Worm (Caenorhabditis elegans) whole organism, young adult: ENCODE measurements around the gene F37A8.1.
A peak's percentile ranks its signal among the peaks of the same experiment; 100 is the strongest.

Source experiments
- B0336.3 ChIP-seq: fragments of 200-800 bp; sonication (Bioruptor generic); IDR thresholded peaks from 2 replicates; pipeline ENCODE4 v1.3.6; 2022; ENCODE audit warnings: missing genetic modification characterization, missing compliant biosample characterization
- C17E4.6 ChIP-seq: fragments of 200-800 bp; sonication (Bioruptor generic); IDR thresholded peaks from 2 replicates; pipeline ENCODE4 v1.3.6; 2022; ENCODE audit warnings: missing genetic modification reagents, missing genetic modification characterization, missing compliant biosample characterization
- F52B5.7 ChIP-seq: sonication (generic microtip); optimal IDR thresholded peaks from 2 replicates; lab custom pipeline; 2016; ENCODE audit warnings: mild to moderate bottlenecking, missing genetic modification characterization, missing compliant biosample characterization
- F57C9.4 ChIP-seq: sonication (generic microtip); optimal IDR thresholded peaks from 2 replicates; lab custom pipeline; 2017; ENCODE audit warnings: mild to moderate bottlenecking, missing genetic modification characterization, missing compliant biosample characterization
- K11D2.4 ChIP-seq: fragments of 200-800 bp; sonication (Bioruptor generic); IDR thresholded peaks from 2 replicates; pipeline ENCODE4 v1.3.6; 2022; ENCODE audit warnings: missing genetic modification reagents, missing genetic modification characterization, missing compliant biosample characterization
- Y53F4B.3 ChIP-seq: fragments of 200-800 bp; sonication (Bioruptor generic); IDR thresholded peaks from 2 replicates; pipeline ENCODE4 v1.3.6; 2022; ENCODE audit warnings: missing genetic modification reagents, missing genetic modification characterization, missing compliant biosample characterization
- Y53G8AR.9 ChIP-seq: fragments of 200-800 bp; sonication (Bioruptor generic); conservative IDR thresholded peaks from 2 replicates; pipeline ENCODE4 v1.3.6; 2022; ENCODE audit warnings: missing genetic modification reagents, missing genetic modification characterization, missing compliant biosample characterization
- Y56A3A.18 ChIP-seq: fragments of 200-800 bp; sonication (Bioruptor generic); IDR thresholded peaks from 2 replicates; pipeline ENCODE4 v1.3.6; 2022; ENCODE audit warnings: missing genetic modification reagents, missing genetic modification characterization, missing compliant biosample characterization
- ZK185.1 ChIP-seq: sonication (generic microtip); optimal IDR thresholded peaks from 2 replicates; lab custom pipeline; 2016; ENCODE audit warnings: mild to moderate bottlenecking, missing genetic modification characterization, missing compliant biosample characterization; ENCODE audit not compliant: poor library complexity, severe bottlenecking
- akir-1 ChIP-seq: fragments of 200-800 bp; sonication (Bioruptor generic); optimal IDR thresholded peaks from 2 replicates; lab custom pipeline; 2018; ENCODE audit warnings: mild to moderate bottlenecking, missing genetic modification characterization, moderate library complexity, missing compliant biosample characterization
- ama-1 ChIP-seq, 3 experiments: fragments of 150-350 bp in 1 of 3; sonication (generic microtip) in 2 of 3; optimal IDR thresholded peaks; 2 replicates each; lab custom pipeline; 2014 to 2018; ENCODE audit warnings: missing biosample characterization in 2 of 3, missing genetic modification characterization in 2 of 3, missing genetic modification reagents in 2 of 3
- atf-7 ChIP-seq: sonication (generic microtip); optimal IDR thresholded peaks from 2 replicates; lab custom pipeline; 2017; ENCODE audit warnings: mild to moderate bottlenecking, missing genetic modification characterization, missing compliant biosample characterization
- athp-1 ChIP-seq: sonication (generic microtip); optimal IDR thresholded peaks from 2 replicates; lab custom pipeline; 2017; ENCODE audit warnings: mild to moderate bottlenecking, missing genetic modification characterization, missing compliant biosample characterization
- attf-5 ChIP-seq: fragments of 200-800 bp; sonication (Bioruptor generic); optimal IDR thresholded peaks from 2 replicates; lab custom pipeline; 2018; ENCODE audit warnings: mild to moderate bottlenecking, missing genetic modification characterization, missing compliant biosample characterization
- attf-6 ChIP-seq: fragments of 200-800 bp; sonication (Bioruptor generic); IDR thresholded peaks from 2 replicates; pipeline ENCODE4 v1.3.6; 2022; ENCODE audit warnings: missing genetic modification reagents, missing genetic modification characterization, missing compliant biosample characterization
- bed-1 ChIP-seq: fragments of 200-800 bp; sonication (Bioruptor generic); IDR thresholded peaks from 2 replicates; pipeline ENCODE4 v1.3.6; 2022; ENCODE audit warnings: missing genetic modification reagents, missing genetic modification characterization, missing compliant biosample characterization
- cebp-1 ChIP-seq, 2 experiments: fragments of 200-800 bp in 1 of 2; sonication (Bioruptor generic) in 1 of 2; sonication (generic microtip) in 1 of 2; IDR thresholded peaks in 1 of 2; optimal IDR thresholded peaks in 1 of 2; 2 replicates each; pipeline versions ENCODE4 v1.3.6 to Lab custom; 2017 to 2022; ENCODE audit warnings: missing compliant biosample characterization in 2 of 2, missing genetic modification characterization in 2 of 2, mild to moderate bottlenecking in 1 of 2, missing genetic modification reagents in 1 of 2, moderate library complexity in 1 of 2
- ceh-79 ChIP-seq: sonication (generic microtip); optimal IDR thresholded peaks from 2 replicates; lab custom pipeline; 2017; ENCODE audit warnings: mild to moderate bottlenecking, missing genetic modification characterization, missing compliant biosample characterization
- die-1 ChIP-seq: sonication (generic microtip); optimal IDR thresholded peaks from 2 replicates; lab custom pipeline; 2016; ENCODE audit warnings: missing genotype, mild to moderate bottlenecking, missing genetic modification characterization, missing compliant biosample characterization
- egl-44 ChIP-seq: fragments of 200-800 bp; sonication (Bioruptor generic); IDR thresholded peaks from 2 replicates; pipeline ENCODE4 v1.3.6; 2022; ENCODE audit warnings: missing genetic modification reagents, missing genetic modification characterization, missing compliant biosample characterization
- ekl-4 ChIP-seq: fragments of 200-800 bp; sonication (Bioruptor generic); IDR thresholded peaks from 2 replicates; pipeline ENCODE4 v1.3.6; 2022; ENCODE audit warnings: missing genetic modification reagents, missing genetic modification characterization, missing compliant biosample characterization
- fkh-3 ChIP-seq: sonication (generic microtip); optimal IDR thresholded peaks from 2 replicates; lab custom pipeline; 2016; ENCODE audit warnings: mild to moderate bottlenecking, missing genetic modification characterization, missing compliant biosample characterization
- him-1 ChIP-seq: sonication (generic microtip); optimal IDR thresholded peaks from 2 replicates; lab custom pipeline; 2016; ENCODE audit warnings: missing genotype, missing genetic modification reagents, missing genetic modification characterization, missing compliant biosample characterization
- hlh-26 ChIP-seq: fragments of 200-800 bp; sonication (Bioruptor generic); conservative IDR thresholded peaks from 2 replicates; pipeline ENCODE4 v1.3.6; 2022; ENCODE audit warnings: missing genetic modification reagents, missing genetic modification characterization, missing compliant biosample characterization
- let-607 ChIP-seq, 2 experiments: fragments of 200-800 bp in 1 of 2; sonication (Bioruptor generic) in 1 of 2; sonication (generic microtip) in 1 of 2; optimal IDR thresholded peaks; 2 replicates each; lab custom pipeline; 2016 to 2018; ENCODE audit warnings: mild to moderate bottlenecking in 2 of 2, missing compliant biosample characterization in 2 of 2, missing genetic modification characterization in 2 of 2, moderate library complexity in 2 of 2, missing genotype in 1 of 2
- lin-40 ChIP-seq: sonication (generic microtip); optimal IDR thresholded peaks from 2 replicates; lab custom pipeline; 2016; ENCODE audit warnings: missing genetic modification characterization, mild to moderate bottlenecking, missing compliant biosample characterization, missing genotype, missing genetic modification reagents
- lsy-27 ChIP-seq: sonication (generic microtip); optimal IDR thresholded peaks from 2 replicates; lab custom pipeline; 2017; ENCODE audit warnings: missing genetic modification characterization, mild to moderate bottlenecking, missing compliant biosample characterization, antibody characterized with exemption, missing genotype, borderline replicate concordance; ENCODE audit not compliant: insufficient read depth
- madf-3 ChIP-seq: fragments of 200-800 bp; sonication (Bioruptor generic); IDR thresholded peaks from 2 replicates; pipeline ENCODE4 v1.3.6; 2022; ENCODE audit warnings: missing genetic modification reagents, missing genetic modification characterization, missing compliant biosample characterization
- mcd-1 ChIP-seq: fragments of 200-800 bp; sonication (Bioruptor generic); IDR thresholded peaks from 2 replicates; pipeline ENCODE4 v1.3.6; 2022; ENCODE audit warnings: missing genetic modification reagents, missing genetic modification characterization, missing compliant biosample characterization
- nfyb-1 ChIP-seq: fragments of 200-800 bp; sonication (Bioruptor generic); IDR thresholded peaks from 2 replicates; pipeline ENCODE4 v1.3.6; 2022; ENCODE audit warnings: missing genetic modification reagents, missing genetic modification characterization, missing compliant biosample characterization
- pha-4 ChIP-seq: fragments of 150-350 bp; sonication (generic microtip); optimal IDR thresholded peaks from 2 replicates; lab custom pipeline; 2014; ENCODE audit warnings: missing biosample characterization, missing genetic modification reagents, missing genetic modification characterization
- repo-1 ChIP-seq: sonication (generic microtip); optimal IDR thresholded peaks from 2 replicates; lab custom pipeline; 2017; ENCODE audit warnings: mild to moderate bottlenecking, missing genetic modification characterization, missing compliant biosample characterization
- rpc-1 ChIP-seq, 2 experiments: fragments of 150-350 bp in 1 of 2; sonication (generic microtip) in 1 of 2; optimal IDR thresholded peaks; 2 replicates each; lab custom pipeline; 2014 to 2018; ENCODE audit warnings: missing biosample characterization in 1 of 2, missing genetic modification characterization in 1 of 2, missing genetic modification reagents in 1 of 2, missing genotype in 1 of 2
- sdz-38 ChIP-seq: sonication (generic microtip); optimal IDR thresholded peaks from 2 replicates; lab custom pipeline; 2016; ENCODE audit warnings: missing genotype, missing genetic modification characterization, missing compliant biosample characterization
- snpc-3.4 ChIP-seq: sonication (generic microtip); optimal IDR thresholded peaks from 2 replicates; lab custom pipeline; 2017; ENCODE audit warnings: missing genetic modification characterization, mild to moderate bottlenecking, missing compliant biosample characterization, antibody characterized with exemption, moderate library complexity, missing genotype, missing genetic modification reagents
- snpc-4 ChIP-seq, 5 experiments: fragments of 150-350 bp in 1 of 5; sonication (generic microtip) in 4 of 5; optimal IDR thresholded peaks; 2 replicates each; lab custom pipeline; 2014 to 2018; ENCODE audit warnings: missing genetic modification characterization in 5 of 5, missing biosample characterization in 3 of 5, antibody characterized with exemption in 2 of 5, mild to moderate bottlenecking in 2 of 5, missing compliant biosample characterization in 2 of 5, missing genotype in 2 of 5, moderate library complexity in 2 of 5, missing genetic modification reagents in 1 of 5
- tbx-9 ChIP-seq: sonication (generic microtip); optimal IDR thresholded peaks from 2 replicates; lab custom pipeline; 2016; ENCODE audit warnings: borderline replicate concordance, missing genetic modification characterization, inconsistent platforms, missing compliant biosample characterization
- tlf-1 ChIP-seq: fragments of 200-800 bp; sonication (Bioruptor generic); optimal IDR thresholded peaks from 2 replicates; lab custom pipeline; 2018; ENCODE audit warnings: mild to moderate bottlenecking, missing genetic modification characterization, missing compliant biosample characterization
- ztf-22 ChIP-seq: fragments of 200-800 bp; sonication (Bioruptor generic); optimal IDR thresholded peaks from 2 replicates; lab custom pipeline; 2018; ENCODE audit warnings: mild to moderate bottlenecking, missing genetic modification characterization, moderate library complexity, missing compliant biosample characterization
- ztf-26 ChIP-seq: sonication (generic microtip); optimal IDR thresholded peaks from 2 replicates; lab custom pipeline; 2017; ENCODE audit warnings: missing genetic modification characterization, missing compliant biosample characterization
- ztf-28 ChIP-seq: fragments of 200-800 bp; sonication (Bioruptor generic); IDR thresholded peaks from 2 replicates; pipeline ENCODE4 v1.3.6; 2022; ENCODE audit warnings: missing genetic modification reagents, missing genetic modification characterization, missing compliant biosample characterization

F37A8.1 gene

DNA sequence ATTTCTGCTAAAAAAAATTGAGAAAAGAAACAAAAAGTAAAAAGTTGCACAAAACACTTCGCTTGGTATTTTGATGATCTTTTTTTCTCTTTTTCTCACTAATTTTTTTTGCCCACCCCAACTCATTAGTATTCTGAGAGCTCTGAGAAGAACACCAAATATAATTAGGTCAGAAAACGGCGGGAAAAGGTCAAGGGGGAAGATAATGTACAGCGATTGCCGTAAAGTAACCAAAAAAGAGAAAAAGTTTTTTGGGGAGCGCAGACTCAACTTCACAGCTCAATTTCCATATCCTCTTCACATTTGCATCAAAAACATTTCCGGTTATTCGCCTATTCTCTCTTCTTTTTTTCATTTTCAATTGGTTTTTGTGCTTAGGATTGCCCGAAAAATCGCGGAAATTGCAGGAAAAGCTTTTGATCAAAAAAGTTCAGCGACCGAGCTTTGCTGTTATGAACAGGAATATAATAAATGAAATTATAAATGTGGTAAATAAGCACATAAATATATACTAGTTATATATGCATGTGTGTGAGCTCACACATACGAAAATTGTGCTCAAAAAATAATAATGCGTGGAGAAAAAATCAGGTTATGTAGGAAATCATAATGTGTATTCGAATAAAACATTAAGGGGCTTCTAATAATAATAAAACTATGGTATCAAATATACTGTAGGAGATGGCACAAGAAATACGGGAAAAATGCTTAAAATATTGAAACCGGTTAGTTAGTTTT lies 25.5 kb upstream of the F37A8.1 start:
- TF ChIP-seq mcd-1 (0 out of 2 replicates have a peak, but pooled peaks have one; percentile 4), ZK185.1 (tag; lab: Kevin White, UChicago) (no peak), lin-40 (peak; percentile 35), him-1 (tag; lab: Kevin White, UChicago) (peak; percentile 57), Y53F4B.3 (GFP tag; lab: Robert Waterston, UW) (0 out of 2 replicates have a peak, but pooled peaks have one; percentile 9), bed-1 (GFP tag; lab: Robert Waterston, UW) (no peak), madf-3 (GFP tag; lab: Robert Waterston, UW) (0 out of 2 replicates have a peak, but pooled peaks have one; percentile 2), cebp-1 (GFP tag; IDR thresholded peaks at IDR 0.05; lab: Robert Waterston, UW) (no peak), cebp-1 (tag; optimal IDR thresholded peaks at IDR 0.05; lab: Kevin White, UChicago) (peak; percentile 51), Y56A3A.18 (GFP tag; lab: Robert Waterston, UW) (peak; percentile 32; the same call in 1 of the 2 replicates), ceh-79 (tag; lab: Kevin White, UChicago) (peak; percentile 15), repo-1 (tag; lab: Kevin White, UChicago) (peak; percentile 87), K11D2.4 (GFP tag; lab: Robert Waterston, UW) (no peak), atf-7 (peak; percentile 6), F52B5.7 (tag; lab: Kevin White, UChicago) (peak; percentile 57), ztf-26 (peak; percentile 34), ama-1 (optimal IDR thresholded peaks at IDR 0.05; lab: Kevin White, UChicago) (peak; percentile 80), ama-1 (GFP tag; optimal IDR thresholded peaks at IDR 0.05; lab: Kevin White, UChicago) (no peak), Y53G8AR.9 (GFP tag; lab: Robert Waterston, UW) (0 out of 2 replicates have a peak, but pooled peaks have one; percentile 25), attf-5 (GFP tag; lab: Kevin White, UChicago) (peak; percentile 0), tlf-1 (GFP tag; lab: Kevin White, UChicago) (peak; percentile 43), athp-1 (peak; percentile 72), hlh-26 (GFP tag; lab: Robert Waterston, UW) (no peak), nfyb-1 (GFP tag; lab: Robert Waterston, UW) (peak; percentile 68), B0336.3 (GFP tag; lab: Robert Waterston, UW) (peak; percentile 60; the same call in 1 of the 2 replicates), ekl-4 (GFP tag; lab: Robert Waterston, UW) (peak; percentile 53; the same call in 1 of the 2 replicates), ztf-28 (no peak), let-607 (tag; optimal IDR thresholded peaks at IDR 0.05; lab: Kevin White, UChicago) (no peak)

- TF ChIP-seq snpc-4 (GFP tag; optimal IDR thresholded peaks at IDR 0.05; lab: Kevin White, UChicago), result peak; percentile 11
- peak in 2 of 4 experiments; percentile 68 to 71 for TF ChIP-seq snpc-4 (tag; optimal IDR thresholded peaks at IDR 0.05; lab: Kevin White, UChicago)
- TF ChIP-seq Y53F4B.3 (GFP tag; lab: Robert Waterston, UW), result no peak
- TF ChIP-seq, all 124 proteins: peak for 1
Observed at ce11 chrIII:3906481-3906880, 21.8 kb upstream of the F37A8.1 start.

ce11 chrIII:3907587-3907986 lies 20.6 kb upstream of the F37A8.1 start, which contains the start of gene mmcm-1:
Gene mmcm-1, minus strand, starts transcription at chrIII:3907687.
- TF ChIP-seq repo-1 (tag; lab: Kevin White, UChicago), result no peak
- no peak for TF ChIP-seq lsy-27 (tag; lab: Kevin White, UChicago)
- TF ChIP-seq akir-1 (GFP tag; lab: Kevin White, UChicago), result no peak
- no peak for TF ChIP-seq hlh-26 (GFP tag; lab: Robert Waterston, UW)
- no peak for TF ChIP-seq Y53F4B.3 (GFP tag; lab: Robert Waterston, UW)
- TF ChIP-seq attf-6, result no peak
- no peak for TF ChIP-seq fkh-3 (tag; lab: Kevin White, UChicago)
- TF ChIP-seq die-1 (tag; lab: Kevin White, UChicago), result no peak
- no peak for TF ChIP-seq snpc-3.4 (tag; lab: Kevin White, UChicago)
- no peak for TF ChIP-seq pha-4
- no peak for TF ChIP-seq ztf-22 (GFP tag; lab: Kevin White, UChicago)
- TF ChIP-seq rpc-1 (optimal IDR thresholded peaks at IDR 0.05; lab: Kevin White, UChicago), result no peak
- TF ChIP-seq rpc-1 (tag; optimal IDR thresholded peaks at IDR 0.05; lab: Kevin White, UChicago), result no peak
- TF ChIP-seq sdz-38 (tag; lab: Kevin White, UChicago), result no peak
- TF ChIP-seq C17E4.6 (GFP tag; lab: Robert Waterston, UW), result no peak
- TF ChIP-seq egl-44 (GFP tag; lab: Robert Waterston, UW), result no peak
- TF ChIP-seq tbx-9, result no peak
- TF ChIP-seq snpc-4 (GFP tag; optimal IDR thresholded peaks at IDR 0.05; lab: Kevin White, UChicago), result no peak
- TF ChIP-seq snpc-4 (tag; optimal IDR thresholded peaks at IDR 0.05; lab: Kevin White, UChicago), result no peak
- no peak for TF ChIP-seq F57C9.4 (tag; lab: Kevin White, UChicago)
